Worm (Caenorhabditis elegans) whole organism, midembryonic: ENCODE results near the gene srt-8.

Experiments
- cog-1 ChIP-seq: sonication (generic microtip); optimal IDR thresholded peaks from 2 replicates; lab custom pipeline; 2016; ENCODE audit warnings: missing genetic modification characterization, missing compliant biosample characterization
- flt-1 ChIP-seq: fragments of 200-800 bp; sonication (Bioruptor generic); IDR thresholded peaks from 2 replicates; pipeline ENCODE4 v1.3.6; 2022; ENCODE audit warnings: missing genetic modification characterization, missing compliant biosample characterization
- klf-2 ChIP-seq: fragments of 200-800 bp; sonication (Bioruptor generic); conservative IDR thresholded peaks from 2 replicates; pipeline ENCODE4 v1.3.6; 2022; ENCODE audit warnings: missing genetic modification reagents, missing genetic modification characterization, missing compliant biosample characterization
- med-1 ChIP-seq: sonication (generic microtip); optimal IDR thresholded peaks from 2 replicates; lab custom pipeline; 2017; ENCODE audit warnings: missing genetic modification characterization, mild to moderate bottlenecking, missing compliant biosample characterization, antibody characterized with exemption, missing genetic modification reagents; ENCODE audit not compliant: insufficient read depth
- ref-1 ChIP-seq: fragments of 200-800 bp; sonication (Bioruptor generic); conservative IDR thresholded peaks from 2 replicates; pipeline ENCODE4 v1.3.6; 2022; ENCODE audit warnings: missing genetic modification reagents, missing genetic modification characterization, missing compliant biosample characterization
- tab-1 ChIP-seq: fragments of 200-800 bp; sonication (Bioruptor generic); IDR thresholded peaks from 2 replicates; pipeline ENCODE4 v1.3.6; 2022; ENCODE audit warnings: missing genetic modification characterization, missing compliant biosample characterization
- ztf-29 ChIP-seq: fragments of 200-800 bp; sonication (Bioruptor generic); IDR thresholded peaks from 2 replicates; pipeline ENCODE4 v1.3.6; 2022; ENCODE audit warnings: missing genetic modification reagents, missing genetic modification characterization, missing compliant biosample characterization

DNA sequence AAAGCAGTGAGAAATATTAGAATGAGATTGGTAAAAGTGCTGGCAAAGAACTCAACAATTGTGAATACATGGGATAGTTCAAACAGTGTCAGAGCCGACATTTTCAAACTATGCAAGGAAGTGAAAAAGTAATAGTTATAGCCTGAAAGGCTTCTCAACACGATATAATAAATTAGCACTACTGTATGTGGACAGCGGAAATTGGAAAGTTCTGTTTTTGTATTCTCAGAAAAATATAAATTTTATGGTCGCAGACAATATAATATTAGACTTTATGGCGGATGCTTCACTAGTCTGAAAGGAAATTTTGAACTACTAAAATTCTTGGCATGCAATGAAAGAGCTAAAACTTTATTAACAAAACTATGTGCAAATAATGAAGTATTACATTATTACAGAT lies 19.4 kb downstream of the srt-8 start, which contains the start of gene str-69:
- TF ChIP-seq ztf-29 (GFP tag; lab: Robert Waterston, UW): no peak
- TF ChIP-seq med-1: no peak
- TF ChIP-seq flt-1 (GFP tag; lab: Robert Waterston, UW): no peak
- TF ChIP-seq klf-2: no peak
- TF ChIP-seq ref-1: no peak
- TF ChIP-seq cog-1 (tag; lab: Kevin White, UChicago): no peak
- no peak for TF ChIP-seq tab-1
